Worm (Caenorhabditis elegans) whole organism, L4 larva: ENCODE data around the gene glr-4.
A peak's percentile ranks its signal among the peaks of the same experiment; 100 is the strongest.

Experiments used
- F10B5.3 ChIP-seq: sonication (generic microtip); optimal IDR thresholded peaks from 2 replicates; lab custom pipeline; 2016; ENCODE audit warnings: mild to moderate bottlenecking, missing genetic modification characterization, missing compliant biosample characterization
- F37D6.2 ChIP-seq: sonication (generic microtip); optimal IDR thresholded peaks from 2 replicates; lab custom pipeline; 2016; ENCODE audit warnings: mild to moderate bottlenecking, missing genetic modification characterization, missing compliant biosample characterization
- T26A8.4 ChIP-seq: fragments of 200-800 bp; sonication (Bioruptor generic); IDR thresholded peaks from 2 replicates; pipeline ENCODE4 v1.3.6; 2022; ENCODE audit warnings: missing genetic modification characterization, missing compliant biosample characterization
- Y105C5A.15 ChIP-seq: fragments of 200-800 bp; sonication (Bioruptor generic); IDR thresholded peaks from 2 replicates; pipeline ENCODE4 v1.3.6; 2022; ENCODE audit warnings: missing genetic modification characterization, missing compliant biosample characterization
- Y48G9A.11 ChIP-seq: fragments of 200-800 bp; sonication (Bioruptor generic); IDR thresholded peaks from 2 replicates; pipeline ENCODE4 v1.3.6; 2022; ENCODE audit warnings: missing genetic modification reagents, missing genetic modification characterization, missing compliant biosample characterization
- Y75B8A.6 ChIP-seq: fragments of 200-800 bp; sonication (Bioruptor generic); IDR thresholded peaks from 2 replicates; pipeline ENCODE4 v1.3.6; 2022; ENCODE audit warnings: missing genetic modification reagents, missing genetic modification characterization, missing compliant biosample characterization
- aha-1 ChIP-seq: fragments of 150-350 bp; peaks from one replicate; lab custom pipeline; 2014; ENCODE audit warnings: missing biosample characterization, missing genetic modification characterization
- aly-2 ChIP-seq: sonication (generic microtip); optimal IDR thresholded peaks from 2 replicates; lab custom pipeline; 2018; ENCODE audit warnings: missing biosample characterization, missing genetic modification characterization
- ama-1 ChIP-seq: fragments of 150-350 bp; optimal IDR thresholded peaks from 2 replicates; lab custom pipeline; 2014; ENCODE audit warnings: inconsistent platforms, mixed read lengths
- attf-4 ChIP-seq: sonication (generic microtip); optimal IDR thresholded peaks from 3 replicates; lab custom pipeline; 2017; ENCODE audit warnings: missing biosample characterization, missing genetic modification characterization
- ceh-44 ChIP-seq: fragments of 200-800 bp; sonication (Bioruptor generic); IDR thresholded peaks from 2 replicates; pipeline ENCODE4 v1.3.6; 2022; ENCODE audit warnings: missing genetic modification reagents, missing genetic modification characterization, missing compliant biosample characterization
- ces-1 ChIP-seq: fragments of 150-350 bp; sonication (generic microtip); optimal IDR thresholded peaks from 4 replicates; lab custom pipeline; 2014; ENCODE audit warnings: missing biosample characterization, missing genetic modification reagents, missing genetic modification characterization
- cey-2 ChIP-seq: sonication (generic microtip); optimal IDR thresholded peaks from 3 replicates; lab custom pipeline; 2017; ENCODE audit warnings: missing genetic modification characterization, mild to moderate bottlenecking, missing compliant biosample characterization, antibody characterized with exemption, borderline replicate concordance; ENCODE audit not compliant: insufficient read depth
- ctbp-1 ChIP-seq: fragments of 200-800 bp; sonication (Bioruptor generic); IDR thresholded peaks from 2 replicates; pipeline ENCODE4 v1.3.6; 2022; ENCODE audit warnings: missing genetic modification reagents, missing genetic modification characterization, missing compliant biosample characterization
- daf-12 ChIP-seq: fragments of 150-350 bp; optimal IDR thresholded peaks from 2 replicates; lab custom pipeline; 2014; ENCODE audit warnings: missing biosample characterization, missing genetic modification reagents, missing genetic modification characterization
- dmd-9 ChIP-seq: fragments of 200-800 bp; sonication (Bioruptor generic); IDR thresholded peaks from 2 replicates; pipeline ENCODE4 v1.3.6; 2022; ENCODE audit warnings: missing genetic modification reagents, missing genetic modification characterization, missing compliant biosample characterization
- egl-27 ChIP-seq: sonication (generic microtip); optimal IDR thresholded peaks from 3 replicates; lab custom pipeline; 2017; ENCODE audit warnings: missing biosample characterization, missing genetic modification reagents, missing genetic modification characterization
- fkh-10 ChIP-seq: fragments of 150-350 bp; optimal IDR thresholded peaks from 2 replicates; lab custom pipeline; 2014; ENCODE audit warnings: missing biosample characterization, missing genetic modification reagents, missing genetic modification characterization
- gei-8 ChIP-seq: fragments of 200-800 bp; sonication (Bioruptor generic); optimal IDR thresholded peaks from 2 replicates; lab custom pipeline; 2018; ENCODE audit warnings: mild to moderate bottlenecking, missing genetic modification characterization, missing compliant biosample characterization
- hlh-30 ChIP-seq: sonication (generic microtip); optimal IDR thresholded peaks from 2 replicates; lab custom pipeline; 2017; ENCODE audit warnings: antibody characterized with exemption, mild to moderate bottlenecking, missing genetic modification characterization, missing compliant biosample characterization; ENCODE audit not compliant: insufficient read depth
- lin-13 ChIP-seq: fragments of 150-350 bp; optimal IDR thresholded peaks from 2 replicates; lab custom pipeline; 2014; ENCODE audit warnings: missing biosample characterization, missing genetic modification reagents, missing genetic modification characterization
- lin-39 ChIP-seq: fragments of 150-350 bp; optimal IDR thresholded peaks from 2 replicates; lab custom pipeline; 2014; ENCODE audit warnings: missing biosample characterization, missing genetic modification reagents, missing genetic modification characterization
- lsy-2 ChIP-seq, 2 experiments: fragments of 150-350 bp in 1 of 2; sonication (generic microtip) in 1 of 2; optimal IDR thresholded peaks; 2 replicates each; lab custom pipeline; 2014 to 2017; ENCODE audit warnings: missing biosample characterization in 2 of 2, missing genetic modification characterization in 2 of 2
- mdt-29 ChIP-seq: fragments of 200-800 bp; sonication (Bioruptor generic); IDR thresholded peaks from 2 replicates; pipeline ENCODE4 v1.3.6; 2022; ENCODE audit warnings: missing genetic modification reagents, missing genetic modification characterization, missing compliant biosample characterization
- mxl-2 ChIP-seq: fragments of 200-800 bp; sonication (Bioruptor generic); conservative IDR thresholded peaks from 2 replicates; pipeline ENCODE4 v1.3.6; 2022; ENCODE audit warnings: missing genetic modification reagents, missing genetic modification characterization, missing compliant biosample characterization
- mxl-3 ChIP-seq: fragments of 200-800 bp; sonication (Bioruptor generic); optimal IDR thresholded peaks from 2 replicates; lab custom pipeline; 2018; ENCODE audit warnings: mild to moderate bottlenecking, missing genetic modification characterization, missing compliant biosample characterization
- nhr-102 ChIP-seq: sonication (generic microtip); optimal IDR thresholded peaks from 2 replicates; lab custom pipeline; 2016; ENCODE audit warnings: mild to moderate bottlenecking, missing genetic modification characterization, moderate library complexity, missing compliant biosample characterization
- nhr-25 ChIP-seq: sonication (generic microtip); optimal IDR thresholded peaks from 2 replicates; lab custom pipeline; 2017; ENCODE audit warnings: missing genetic modification characterization, mild to moderate bottlenecking, missing compliant biosample characterization, antibody characterized with exemption, moderate library complexity, borderline replicate concordance; ENCODE audit not compliant: insufficient read depth
- nhr-42 ChIP-seq: fragments of 200-800 bp; sonication (Bioruptor generic); IDR thresholded peaks from 2 replicates; pipeline ENCODE4 v1.3.6; 2022; ENCODE audit warnings: missing genetic modification characterization, missing compliant biosample characterization
- nhr-48 ChIP-seq: sonication (generic microtip); optimal IDR thresholded peaks from 2 replicates; lab custom pipeline; 2016; ENCODE audit warnings: mild to moderate bottlenecking, missing genetic modification characterization, missing compliant biosample characterization
- nhr-77 ChIP-seq: fragments of 150-350 bp; optimal IDR thresholded peaks from 2 replicates; lab custom pipeline; 2014; ENCODE audit warnings: missing biosample characterization, missing genetic modification characterization
- pha-4 ChIP-seq, 2 experiments: fragments of 150-350 bp in 1 of 2; fragments of 200-800 bp in 1 of 2; sonication (Bioruptor generic) in 1 of 2; IDR thresholded peaks in 1 of 2; optimal IDR thresholded peaks in 1 of 2; 2 replicates each; pipeline versions ENCODE4 v1.3.6 to Lab custom; 2014 to 2022; ENCODE audit warnings: missing genetic modification characterization in 2 of 2, missing genetic modification reagents in 2 of 2, missing biosample characterization in 1 of 2, missing compliant biosample characterization in 1 of 2
- php-3 ChIP-seq: fragments of 200-800 bp; sonication (Bioruptor generic); IDR thresholded peaks from 2 replicates; pipeline ENCODE4 v1.3.6; 2022; ENCODE audit warnings: missing genetic modification reagents, missing genetic modification characterization, missing compliant biosample characterization
- saeg-2 ChIP-seq: fragments of 200-800 bp; sonication (Bioruptor generic); IDR thresholded peaks from 2 replicates; pipeline ENCODE4 v1.3.6; 2022; ENCODE audit warnings: missing genetic modification reagents, missing genetic modification characterization, missing compliant biosample characterization
- skn-1 ChIP-seq: fragments of 150-350 bp; optimal IDR thresholded peaks from 2 replicates; lab custom pipeline; 2014; ENCODE audit warnings: missing biosample characterization, missing genetic modification characterization
- snpc-1.2 ChIP-seq: fragments of 200-800 bp; sonication (Bioruptor generic); IDR thresholded peaks from 2 replicates; pipeline ENCODE4 v1.3.6; 2022; ENCODE audit warnings: missing genetic modification reagents, missing genetic modification characterization, missing compliant biosample characterization
- snpc-4 ChIP-seq: fragments of 150-350 bp; optimal IDR thresholded peaks from 2 replicates; lab custom pipeline; 2014; ENCODE audit warnings: missing biosample characterization, missing genetic modification characterization
- tag-97 ChIP-seq: fragments of 200-800 bp; sonication (Bioruptor generic); IDR thresholded peaks from 2 replicates; pipeline ENCODE4 v1.3.6; 2022; ENCODE audit warnings: missing genetic modification characterization, missing compliant biosample characterization
- tra-1 ChIP-seq: fragments of 200-800 bp; sonication (Bioruptor generic); IDR thresholded peaks from 2 replicates; pipeline ENCODE4 v1.3.6; 2022; ENCODE audit warnings: missing genetic modification reagents, missing genetic modification characterization, missing compliant biosample characterization
- zfp-3 ChIP-seq: fragments of 200-800 bp; sonication (Bioruptor generic); conservative IDR thresholded peaks from 2 replicates; pipeline ENCODE4 v1.3.6; 2022; ENCODE audit warnings: missing genetic modification reagents, missing genetic modification characterization, missing compliant biosample characterization
- ztf-7 ChIP-seq: fragments of 150-350 bp; optimal IDR thresholded peaks from 2 replicates; lab custom pipeline; 2014; ENCODE audit warnings: missing biosample characterization, missing genetic modification characterization

Gene glr-4

ce11 chrII:7813645-7814044, 19.5 kb upstream of the glr-4 start (continued):
- no peak for TF ChIP-seq mxl-3 (GFP tag; lab: Kevin White, UChicago)
- TF ChIP-seq php-3 (GFP tag; lab: Robert Waterston, UW): no peak
- no peak for TF ChIP-seq ztf-7
- peak; percentile 67 for TF ChIP-seq nhr-77 (tag; lab: Kevin White, UChicago)
- no peak for TF ChIP-seq daf-12 (tag; lab: Kevin White, UChicago)

- TF ChIP-seq lin-39 (no peak), ceh-44 (GFP tag; lab: Robert Waterston, UW) (no peak), lin-13 (GFP tag; lab: Kevin White, UChicago) (no peak), fkh-10 (GFP tag; lab: Kevin White, UChicago) (no peak), hlh-30 (tag; lab: Kevin White, UChicago) (no peak), ama-1 (lab: Kevin White, UChicago) (no peak), Y75B8A.6 (GFP tag; lab: Robert Waterston, UW) (no peak), nhr-25 (tag; lab: Kevin White, UChicago) (no peak), aly-2 (no peak), pha-4 (GFP tag; IDR thresholded peaks at IDR 0.05; lab: Robert Waterston, UW) (no peak), pha-4 (tag; optimal IDR thresholded peaks at IDR 0.05; lab: Kevin White, UChicago) (no peak), aha-1 (no peak), mxl-2 (no peak), dmd-9 (no peak), nhr-102 (tag; lab: Kevin White, UChicago) (no peak), snpc-1.2 (no peak), snpc-4 (tag; lab: Kevin White, UChicago) (no peak)
These were observed 19.1 kb upstream of the glr-4 start for ce11 chrII:7813237-7813636.

- 0 out of 2 replicates have a peak, but pooled peaks have one; percentile 25 for TF ChIP-seq tra-1 (GFP tag; lab: Robert Waterston, UW)
- no peak for TF ChIP-seq attf-4 (tag; lab: Kevin White, UChicago)
- TF ChIP-seq Y105C5A.15 (GFP tag; lab: Robert Waterston, UW): no peak
- TF ChIP-seq lin-13 (GFP tag; lab: Kevin White, UChicago): no peak
- TF ChIP-seq mdt-29 (GFP tag; lab: Robert Waterston, UW): no peak
- TF ChIP-seq lsy-2 (tag; optimal IDR thresholded peaks at IDR 0.05; lab: Kevin White, UChicago): no peak
- no peak for TF ChIP-seq skn-1 (tag; lab: Kevin White, UChicago)
- no peak for TF ChIP-seq F37D6.2
- no peak for TF ChIP-seq cey-2 (tag; lab: Kevin White, UChicago)
- TF ChIP-seq tag-97 (GFP tag; lab: Robert Waterston, UW): no peak
- TF ChIP-seq nhr-102 (tag; lab: Kevin White, UChicago): no peak
- no peak for TF ChIP-seq saeg-2
- no peak for TF ChIP-seq ceh-44 (GFP tag; lab: Robert Waterston, UW)
- no peak for TF ChIP-seq gei-8 (GFP tag; lab: Kevin White, UChicago)
- no peak for TF ChIP-seq ces-1
- TF ChIP-seq F10B5.3 (tag; lab: Kevin White, UChicago): peak; percentile 24
- TF ChIP-seq ama-1 (lab: Kevin White, UChicago): no peak
- no peak for TF ChIP-seq ctbp-1 (GFP tag; lab: Robert Waterston, UW)
- no peak for TF ChIP-seq egl-27 (tag; lab: Kevin White, UChicago)
- 0 out of 2 replicates have a peak, but pooled peaks have one; percentile 17 for TF ChIP-seq Y48G9A.11 (GFP tag; lab: Robert Waterston, UW)
- no peak for TF ChIP-seq nhr-42
- TF ChIP-seq nhr-48 (tag; lab: Kevin White, UChicago): no peak
- no peak for TF ChIP-seq zfp-3
- no peak for TF ChIP-seq T26A8.4 (GFP tag; lab: Robert Waterston, UW)
These were observed 18.2 kb upstream of the glr-4 start for ce11 chrII:7812332-7812731.
